Fruit fly (Drosophila melanogaster): Measurements from ENCODE around the gene Sol1.

Gene Sol1

DNA sequence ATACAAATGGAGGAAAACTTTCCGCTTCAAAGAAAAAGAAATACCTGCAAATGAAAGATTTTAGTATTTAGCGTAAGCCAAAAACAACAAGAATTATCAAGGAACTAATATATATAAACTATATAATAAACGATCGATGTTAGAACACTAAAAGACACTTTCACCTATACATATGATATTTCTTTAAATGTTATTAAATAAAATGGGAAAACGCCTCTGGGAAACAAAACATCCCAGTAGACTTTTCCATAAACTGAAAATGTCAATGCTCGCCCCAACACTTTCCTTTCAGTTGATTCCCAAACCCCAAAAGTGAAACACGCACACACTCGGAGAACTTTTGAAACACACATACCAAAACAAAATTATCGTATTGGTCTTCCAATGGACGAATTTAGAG lies 61.3 kb downstream of the Sol1 start, which contains the start of gene vrs:
TSS of gene vrs (plus strand) at position 301 of the 400 bp plus-strand sequence.
- no peak for TF ChIP-seq CG17801 (GFP tag; optimal IDR thresholded peaks at IDR 0.05; ENCODE audit: partially characterized antibody)

DNA sequence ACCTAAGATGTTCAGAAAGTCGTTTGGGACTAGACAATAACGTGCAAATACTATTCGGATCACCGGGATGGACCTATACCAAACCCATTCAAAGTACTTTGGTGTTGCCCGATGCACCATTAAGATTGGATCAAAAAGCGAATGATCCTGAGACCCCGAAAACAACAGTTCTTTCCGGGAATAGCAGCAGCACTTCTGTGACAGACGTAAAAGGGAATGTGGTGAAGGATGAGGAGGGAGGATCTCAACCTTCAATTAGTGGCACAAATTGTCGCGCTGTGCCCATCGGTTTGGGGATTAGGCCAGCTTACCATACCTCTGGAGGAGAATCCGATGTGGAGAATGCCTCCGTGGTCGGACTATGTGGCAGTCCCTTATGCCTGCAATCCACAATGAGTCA lies 62.3 kb downstream of the Sol1 start:
- no peak for TF ChIP-seq CG17801 (GFP tag; optimal IDR thresholded peaks at IDR 0.05; ENCODE audit: partially characterized antibody)

DNA sequence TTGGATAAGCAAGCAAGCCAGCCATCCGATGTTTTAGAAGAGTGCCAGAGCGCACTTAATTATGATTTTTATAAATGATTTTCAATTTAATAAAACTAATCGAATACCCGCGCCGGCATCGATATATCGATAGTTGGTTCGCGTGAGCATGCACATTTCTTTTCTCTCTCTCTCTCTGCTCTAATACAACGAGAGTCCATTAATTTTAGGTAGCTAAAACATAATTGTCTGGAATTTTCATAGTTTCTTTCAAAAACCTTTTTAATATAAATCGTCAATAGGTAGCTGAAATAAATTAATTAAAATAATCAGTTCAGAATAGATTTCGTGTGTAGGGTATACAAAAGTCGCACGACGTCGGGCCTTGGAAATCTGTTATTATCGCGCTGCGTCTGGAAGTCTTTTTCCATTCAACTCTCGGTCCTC lies 62.9 kb downstream of the Sol1 start, which contains the start of gene CG18549:
TSS of gene CG18549 (plus strand) at position 408 of the 426 bp plus-strand sequence.
- TF ChIP-seq CG17801 (GFP tag; optimal IDR thresholded peaks at IDR 0.05; ENCODE audit: partially characterized antibody): peak; percentile 100

DNA sequence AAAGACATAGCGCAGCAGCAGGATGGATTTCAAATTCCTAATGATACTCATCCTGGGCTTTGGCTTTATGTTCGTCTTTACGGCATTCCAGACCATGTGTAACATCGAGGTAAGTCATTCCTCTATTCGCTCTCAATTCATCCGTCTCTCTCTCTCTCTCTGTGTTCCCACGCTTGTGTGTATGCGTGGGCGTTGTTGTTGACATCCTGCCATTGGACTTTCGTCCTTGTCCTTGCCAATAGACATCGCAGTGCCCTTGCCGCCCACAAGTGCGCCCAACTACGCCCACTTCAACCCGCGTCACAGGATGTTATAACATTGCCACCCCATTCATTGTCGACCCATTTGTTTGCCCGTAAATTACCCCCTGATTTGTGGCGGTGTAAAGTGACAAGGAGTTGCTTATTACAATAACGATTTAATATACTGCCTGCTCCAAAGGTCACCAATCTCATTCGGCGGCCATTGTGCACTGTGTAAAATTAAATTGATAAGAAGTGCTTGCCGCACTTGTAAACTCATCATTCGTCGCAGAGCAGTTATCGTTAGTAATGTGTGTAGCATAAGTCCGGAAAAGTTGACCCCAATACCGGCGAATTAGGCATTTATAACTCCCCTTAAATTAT lies 63.7 kb downstream of the Sol1 start:
- no peak for TF ChIP-seq CG17801 (GFP tag; optimal IDR thresholded peaks at IDR 0.05; ENCODE audit: partially characterized antibody)

DNA sequence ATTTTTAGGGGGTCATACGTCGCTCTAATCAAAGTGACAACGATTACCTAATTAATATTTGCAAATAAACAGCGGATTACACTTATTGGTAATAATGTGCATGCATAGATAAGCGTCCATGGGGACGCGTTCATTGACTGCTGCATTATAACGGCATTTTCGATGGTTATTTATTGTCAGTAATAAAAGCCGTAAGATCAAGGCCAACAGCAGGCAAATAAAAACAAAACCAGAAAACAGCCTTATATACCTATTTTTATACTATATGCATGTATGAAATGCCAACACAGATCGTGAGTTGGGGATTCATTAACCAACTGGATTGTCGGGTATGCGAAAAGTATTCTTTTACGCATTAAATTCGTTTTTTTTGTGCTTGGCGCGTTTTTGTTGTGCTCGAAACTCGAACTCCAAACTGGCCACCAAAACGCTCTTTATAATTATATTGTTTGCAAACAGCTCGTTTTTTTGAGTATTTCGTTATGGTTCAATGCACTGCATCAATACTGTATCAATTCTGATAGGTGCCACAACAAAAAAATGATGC lies 64.7 kb downstream of the Sol1 start:
- TF ChIP-seq CG17801 (GFP tag; optimal IDR thresholded peaks at IDR 0.05; ENCODE audit: partially characterized antibody): no peak

DNA sequence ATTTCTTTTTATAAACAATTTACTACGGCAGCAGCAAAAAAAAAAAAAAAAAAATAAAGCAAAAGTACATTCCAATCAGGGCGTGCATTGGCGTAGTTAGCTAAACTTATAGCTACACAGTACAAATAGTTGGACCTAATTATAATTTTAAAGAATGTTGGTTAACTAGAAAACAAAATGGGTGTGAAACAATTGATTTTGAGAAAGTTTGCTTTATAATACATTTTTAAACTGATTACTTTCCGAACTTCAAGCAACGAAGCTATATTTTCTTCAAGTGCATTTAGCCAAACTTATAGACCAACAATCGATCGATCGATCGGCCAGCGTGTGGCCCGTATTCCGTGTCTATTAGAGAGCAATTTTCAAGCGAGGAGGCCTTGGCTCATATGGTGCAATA lies 65.3 kb downstream of the Sol1 start:
- TF ChIP-seq CG17801 (GFP tag; optimal IDR thresholded peaks at IDR 0.05; ENCODE audit: partially characterized antibody): peak; percentile 60

DNA sequence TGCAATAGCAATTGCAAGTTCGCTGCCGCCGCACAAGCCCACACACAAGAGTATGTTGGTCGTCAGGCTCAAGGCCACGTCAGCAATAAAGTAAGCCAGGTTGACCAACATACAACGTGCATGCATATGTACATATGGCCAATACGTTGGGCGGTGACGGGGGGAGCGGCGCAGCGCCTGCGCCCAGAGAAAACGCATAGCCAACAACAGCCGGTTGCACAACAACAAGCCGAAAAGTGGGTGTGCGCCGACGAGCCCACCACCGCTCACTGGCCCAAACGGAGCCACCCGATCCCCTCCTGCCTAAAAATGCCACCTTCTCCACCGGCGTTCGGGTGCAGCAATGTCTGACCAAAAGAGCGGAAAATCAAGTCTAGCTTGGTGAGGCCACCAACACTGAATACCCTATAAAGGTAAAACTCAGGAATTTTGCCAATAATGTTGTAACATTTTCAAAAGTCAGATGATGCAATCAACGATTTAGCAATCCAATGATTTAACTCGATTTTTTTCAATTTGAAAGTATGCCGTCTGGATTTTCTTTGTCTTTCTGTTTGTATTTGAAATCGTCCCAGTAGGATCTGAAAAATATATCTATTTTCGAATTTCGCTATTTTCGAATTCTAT lies 66.0 kb downstream of the Sol1 start, which contains the start of gene CG5509:
TSS of gene CG5509 (plus strand) at position 577 of the 627 bp plus-strand sequence.
- no peak for TF ChIP-seq CG17801 (GFP tag; optimal IDR thresholded peaks at IDR 0.05; ENCODE audit: partially characterized antibody)

All from ovary, adult (tissue).